Worm (Caenorhabditis elegans) whole organism, midembryonic: Measurements from ENCODE around the gene ttr-35.

Experiments
- T22C8.4 ChIP-seq: fragments of 200-800 bp; sonication (Bioruptor generic); IDR thresholded peaks from 2 replicates; pipeline ENCODE4 v1.3.6; 2022; ENCODE audit warnings: missing genetic modification characterization, missing compliant biosample characterization
- cog-1 ChIP-seq: sonication (generic microtip); optimal IDR thresholded peaks from 2 replicates; lab custom pipeline; 2016; ENCODE audit warnings: missing genetic modification characterization, missing compliant biosample characterization
- flt-1 ChIP-seq: fragments of 200-800 bp; sonication (Bioruptor generic); IDR thresholded peaks from 2 replicates; pipeline ENCODE4 v1.3.6; 2022; ENCODE audit warnings: missing genetic modification characterization, missing compliant biosample characterization
- klf-2 ChIP-seq: fragments of 200-800 bp; sonication (Bioruptor generic); conservative IDR thresholded peaks from 2 replicates; pipeline ENCODE4 v1.3.6; 2022; ENCODE audit warnings: missing genetic modification reagents, missing genetic modification characterization, missing compliant biosample characterization
- med-1 ChIP-seq: sonication (generic microtip); optimal IDR thresholded peaks from 2 replicates; lab custom pipeline; 2017; ENCODE audit warnings: missing genetic modification characterization, mild to moderate bottlenecking, missing compliant biosample characterization, antibody characterized with exemption, missing genetic modification reagents; ENCODE audit not compliant: insufficient read depth
- ztf-23 ChIP-seq: fragments of 200-800 bp; sonication (Bioruptor generic); IDR thresholded peaks from 2 replicates; pipeline ENCODE4 v1.3.6; 2022; ENCODE audit warnings: missing genetic modification reagents, missing genetic modification characterization, missing compliant biosample characterization

- TF ChIP-seq klf-2 (GFP tag; lab: Robert Waterston, UW) (no peak), flt-1 (GFP tag; lab: Robert Waterston, UW) (no peak), med-1 (GFP tag; lab: Kevin White, UChicago) (no peak), ztf-23 (GFP tag; lab: Robert Waterston, UW) (no peak), T22C8.4 (no peak), cog-1 (tag; lab: Kevin White, UChicago) (no peak)
These were observed 5.1 kb downstream of the ttr-35 start for ce11 chrX:6517025-6517770.
